Fruit fly (Drosophila melanogaster): ENCODE data around the gene CDK2AP1.

DNA sequence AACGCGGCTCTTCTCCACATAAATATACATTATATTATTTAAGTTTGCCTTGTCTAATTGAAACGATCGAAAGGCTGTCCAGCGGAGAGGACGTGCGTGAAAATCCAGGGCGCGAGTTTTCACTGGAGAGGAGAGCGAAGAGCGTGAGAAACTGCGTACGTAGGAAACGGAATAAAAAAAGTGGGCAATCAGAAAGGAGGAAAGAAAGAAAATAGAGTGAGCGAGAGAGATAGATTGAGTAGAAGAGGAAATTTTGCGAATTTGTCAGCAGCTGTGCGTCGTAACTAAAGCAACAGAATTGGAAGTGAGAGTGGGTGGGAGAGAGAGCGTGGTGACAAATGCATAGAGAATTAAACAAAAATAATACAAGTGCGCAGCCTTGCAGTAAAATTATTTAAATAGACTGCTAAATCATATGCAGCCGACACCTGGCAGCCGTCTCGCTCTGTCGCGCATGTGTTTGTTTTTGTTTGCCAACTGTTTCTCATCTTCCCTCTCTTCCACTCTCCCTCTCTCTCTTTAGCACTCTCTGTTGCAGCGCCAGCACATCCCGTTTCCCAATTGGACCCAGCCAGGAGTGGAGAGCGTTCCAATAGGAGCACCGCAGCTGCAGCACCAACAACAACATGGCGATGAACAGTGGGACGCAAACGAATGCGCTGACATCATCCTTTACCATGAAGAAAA, 17.0 kb downstream of the CDK2AP1 start:
- TF ChIP-seq CG15011 (GFP tag; optimal IDR thresholded peaks at IDR 0.05) (no peak), CG10543 (GFP tag; optimal IDR thresholded peaks at IDR 0.05) (no peak), CG17359 (tag; optimal IDR thresholded peaks at IDR 0.05) (no peak), emc (GFP tag; optimal IDR thresholded peaks at IDR 0.05) (no peak), CG16815 (GFP tag; optimal IDR thresholded peaks at IDR 0.05) (no peak), CG11695 (GFP tag; IDR thresholded peaks at IDR 0.05) (no peak), CG9727 (GFP tag; optimal IDR thresholded peaks at IDR 0.05) (no peak), cad (GFP tag; optimal IDR thresholded peaks at IDR 0.05) (no peak), Adf1 (GFP tag; IDR thresholded peaks at IDR 0.05) (no peak), CG10209 (GFP tag; optimal IDR thresholded peaks at IDR 0.05) (no peak), CG6765 (GFP tag; optimal IDR thresholded peaks at IDR 0.05) (no peak), Xrp1 (GFP tag; IDR thresholded peaks at IDR 0.05) (no peak), Sin3A (optimal IDR thresholded peaks at IDR 0.05) (no peak)

Data from whole organism, embryonic.